Fruit fly (Drosophila melanogaster) whole organism, prepupa: ENCODE measurements around the gene Or22c.

Experiments
- Blimp-1 ChIP-seq: fragments of 200-800 bp; sonication (Bioruptor generic); optimal IDR thresholded peaks from 3 replicates; lab custom pipeline; 2017; ENCODE audit warnings: missing biosample characterization, missing genetic modification characterization, mild to moderate bottlenecking, moderate library complexity, missing genetic modification reagents
- CG10631 ChIP-seq: fragments of 200-800 bp; sonication (Bioruptor generic); optimal IDR thresholded peaks from 2 replicates; lab custom pipeline; 2016; ENCODE audit warnings: missing biosample characterization, missing genetic modification characterization
- CG10669 ChIP-seq: fragments of 200-800 bp; sonication (Bioruptor generic); optimal IDR thresholded peaks from 3 replicates; lab custom pipeline; 2018; ENCODE audit warnings: missing biosample characterization, mild to moderate bottlenecking, missing genetic modification characterization, moderate library complexity
- CG11294 ChIP-seq: fragments of 200-800 bp; sonication (Bioruptor generic); IDR thresholded peaks from 2 replicates; pipeline ENCODE4 v1.3.6; 2022; ENCODE audit warnings: missing biosample characterization, missing genetic modification characterization
- CG11762 ChIP-seq: fragments of 200-800 bp; sonication (Bioruptor generic); optimal IDR thresholded peaks from 3 replicates; lab custom pipeline; 2016; ENCODE audit warnings: missing biosample characterization, missing genetic modification characterization; ENCODE audit not compliant: insufficient read depth
- CG11902 ChIP-seq: fragments of 200-800 bp; sonication (Bioruptor generic); optimal IDR thresholded peaks from 3 replicates; lab custom pipeline; 2016; ENCODE audit warnings: missing biosample characterization, missing genetic modification characterization
- CG15336 ChIP-seq: fragments of 200-800 bp; sonication (Bioruptor generic); IDR thresholded peaks from 2 replicates; pipeline ENCODE4 v1.3.6; 2022; ENCODE audit warnings: missing biosample characterization, missing genetic modification characterization
- CG16779 ChIP-seq: fragments of 200-800 bp; sonication (Bioruptor generic); optimal IDR thresholded peaks from 3 replicates; lab custom pipeline; 2017; ENCODE audit warnings: missing biosample characterization, mild to moderate bottlenecking, missing genetic modification characterization
- CG3032 ChIP-seq: fragments of 200-800 bp; optimal IDR thresholded peaks from 2 replicates; lab custom pipeline; 2019; ENCODE audit warnings: missing biosample characterization, mild to moderate bottlenecking, missing genetic modification characterization, moderate library complexity
- CG6854 ChIP-seq: fragments of 200-800 bp; sonication (Bioruptor generic); optimal IDR thresholded peaks from 2 replicates; lab custom pipeline; 2017; ENCODE audit warnings: missing biosample characterization, mild to moderate bottlenecking, missing genetic modification characterization
- CG7368 ChIP-seq: fragments of 200-800 bp; sonication (Bioruptor generic); optimal IDR thresholded peaks from 3 replicates; lab custom pipeline; 2016; ENCODE audit warnings: missing biosample characterization, missing genetic modification characterization
- CG8119 ChIP-seq: fragments of 200-800 bp; sonication (Bioruptor generic); IDR thresholded peaks from 3 replicates; pipeline ENCODE4 v1.3.6; 2022; ENCODE audit warnings: missing biosample characterization, missing genetic modification characterization
- CG8319 ChIP-seq: fragments of 200-800 bp; sonication (Bioruptor generic); optimal IDR thresholded peaks from 3 replicates; lab custom pipeline; 2016; ENCODE audit warnings: missing biosample characterization, missing genetic modification characterization
- Eip75B ChIP-seq: fragments of 200-800 bp; sonication (Bioruptor generic); optimal IDR thresholded peaks from 3 replicates; lab custom pipeline; 2016; ENCODE audit warnings: missing biosample characterization, missing genetic modification characterization
- Eip78C ChIP-seq: fragments of 200-800 bp; sonication (Bioruptor generic); peaks from one replicate; lab custom pipeline; 2016; ENCODE audit warnings: missing biosample characterization, missing genetic modification characterization
- Eip93F ChIP-seq: fragments of 200-800 bp; sonication (Bioruptor generic); optimal IDR thresholded peaks from 2 replicates; lab custom pipeline; 2016; ENCODE audit warnings: missing biosample characterization, mild to moderate bottlenecking, missing genetic modification characterization
- Ets21C ChIP-seq: fragments of 200-800 bp; sonication (Bioruptor generic); optimal IDR thresholded peaks from 3 replicates; lab custom pipeline; 2016; ENCODE audit warnings: missing biosample characterization, missing genetic modification characterization
- Ets96B ChIP-seq: fragments of 200-800 bp; optimal IDR thresholded peaks from 2 replicates; lab custom pipeline; 2019; ENCODE audit warnings: missing biosample characterization, mild to moderate bottlenecking, missing genetic modification characterization, moderate library complexity
- Hr39 ChIP-seq: fragments of 200-800 bp; sonication (Bioruptor generic); optimal IDR thresholded peaks from 2 replicates; lab custom pipeline; 2016; ENCODE audit warnings: missing biosample characterization, missing genetic modification characterization
- Hr4 ChIP-seq: fragments of 200-800 bp; sonication (Bioruptor generic); optimal IDR thresholded peaks from 3 replicates; lab custom pipeline; 2016; ENCODE audit warnings: missing biosample characterization, missing genetic modification characterization
- Lpt ChIP-seq: fragments of 200-800 bp; sonication (Bioruptor generic); optimal IDR thresholded peaks from 3 replicates; lab custom pipeline; 2016; ENCODE audit warnings: missing biosample characterization, missing genetic modification characterization
- Met ChIP-seq: fragments of 200-800 bp; sonication (Bioruptor generic); optimal IDR thresholded peaks from 3 replicates; lab custom pipeline; 2016; ENCODE audit warnings: missing biosample characterization, missing genetic modification characterization
- Sox102F ChIP-seq: fragments of 200-800 bp; sonication (Bioruptor generic); optimal IDR thresholded peaks from 2 replicates; lab custom pipeline; 2016; ENCODE audit warnings: missing biosample characterization, mild to moderate bottlenecking, missing genetic modification characterization
- achi ChIP-seq: fragments of 200-800 bp; sonication (Bioruptor generic); optimal IDR thresholded peaks from 3 replicates; lab custom pipeline; 2016; ENCODE audit warnings: missing biosample characterization, missing genetic modification characterization
- dac ChIP-seq: fragments of 200-800 bp; sonication (Bioruptor generic); optimal IDR thresholded peaks from 2 replicates; lab custom pipeline; 2017; ENCODE audit warnings: missing biosample characterization, mild to moderate bottlenecking, missing genetic modification characterization
- dsx ChIP-seq: fragments of 200-800 bp; optimal IDR thresholded peaks from 3 replicates; lab custom pipeline; 2019; ENCODE audit warnings: missing biosample characterization, mild to moderate bottlenecking, missing genetic modification characterization, moderate library complexity; ENCODE audit not compliant: poor library complexity, severe bottlenecking
- esn ChIP-seq: fragments of 200-800 bp; sonication (Bioruptor generic); optimal IDR thresholded peaks from 2 replicates; lab custom pipeline; 2016; ENCODE audit warnings: missing biosample characterization, mild to moderate bottlenecking, missing genetic modification characterization, moderate library complexity
- fkh ChIP-seq: fragments of 200-800 bp; sonication (Bioruptor generic); optimal IDR thresholded peaks from 3 replicates; lab custom pipeline; 2017; ENCODE audit warnings: missing biosample characterization, mild to moderate bottlenecking, missing genetic modification characterization, moderate library complexity
- lz ChIP-seq: fragments of 200-800 bp; sonication (Bioruptor generic); optimal IDR thresholded peaks from 3 replicates; lab custom pipeline; 2016; ENCODE audit warnings: missing biosample characterization, missing genetic modification characterization
- pdm3 ChIP-seq: fragments of 200-800 bp; sonication (Bioruptor generic); optimal IDR thresholded peaks from 3 replicates; lab custom pipeline; 2016; ENCODE audit warnings: missing biosample characterization, missing genetic modification characterization
- spab ChIP-seq: fragments of 200-800 bp; sonication (Bioruptor generic); optimal IDR thresholded peaks from 2 replicates; lab custom pipeline; 2017; ENCODE audit warnings: missing biosample characterization, mild to moderate bottlenecking, missing genetic modification characterization, missing genetic modification reagents
- ss ChIP-seq, 2 experiments: fragments of 200-800 bp; sonication (Bioruptor generic); optimal IDR thresholded peaks; 2 replicates in 1 of 2; 3 replicates in 1 of 2; lab custom pipeline; 2017 to 2018; ENCODE audit warnings: mild to moderate bottlenecking in 2 of 2, missing biosample characterization in 2 of 2, missing genetic modification characterization in 2 of 2, moderate library complexity in 1 of 2
- svp ChIP-seq: fragments of 200-800 bp; sonication (Bioruptor generic); peaks from one replicate; lab custom pipeline; 2016; ENCODE audit warnings: missing biosample characterization, missing genetic modification characterization
- topi ChIP-seq: fragments of 200-800 bp; sonication (Bioruptor generic); optimal IDR thresholded peaks from 3 replicates; lab custom pipeline; 2016; ENCODE audit warnings: missing biosample characterization, missing genetic modification characterization

Gene Or22c

DNA sequence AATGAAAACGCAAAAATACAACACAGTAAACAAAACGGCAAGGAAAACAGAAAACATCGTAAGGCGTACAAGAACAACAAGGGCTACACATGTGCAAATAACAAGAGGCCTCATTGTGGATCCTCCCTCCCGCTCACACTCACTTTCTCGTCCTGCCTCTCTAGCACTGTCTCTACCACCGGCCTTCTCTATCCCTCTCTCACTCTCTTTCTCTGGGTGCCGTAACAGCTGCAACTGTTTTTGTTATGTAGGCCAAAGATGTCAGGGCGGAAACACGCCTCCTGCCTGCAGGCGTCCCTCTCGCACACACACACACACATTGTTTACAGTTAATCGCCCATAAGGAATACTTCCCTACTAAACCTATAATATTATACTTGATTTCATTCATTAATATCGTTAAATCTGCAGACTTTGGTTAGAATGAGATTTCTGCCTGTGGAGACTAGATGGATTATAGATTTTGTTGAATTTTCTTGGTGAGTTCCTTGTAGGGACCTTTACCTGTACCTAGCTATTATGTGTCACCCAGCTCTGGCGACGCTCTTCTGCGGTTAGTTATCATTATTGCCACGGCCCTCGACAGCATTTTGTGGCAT is 40.5 kb upstream of the Or22c start (continued):
- no peak for TF ChIP-seq pdm3
- TF ChIP-seq CG10631: peak; percentile 3
- TF ChIP-seq esn: no peak
- no peak for TF ChIP-seq Sox102F (GFP tag; lab: Kevin White, UChicago)
- no peak for TF ChIP-seq topi (GFP tag; lab: Kevin White, UChicago)
- TF ChIP-seq CG15336 (GFP tag; lab: Robert Waterston, UW): no peak
- no peak for TF ChIP-seq Eip75B (GFP tag; lab: Kevin White, UChicago)
- no peak for TF ChIP-seq CG3032 (tag; lab: Kevin White, UChicago)
- no peak for TF ChIP-seq Met (GFP tag; lab: Kevin White, UChicago)
- TF ChIP-seq svp (GFP tag; lab: Kevin White, UChicago): no peak
- TF ChIP-seq, all 60 proteins: peak for 8

DNA sequence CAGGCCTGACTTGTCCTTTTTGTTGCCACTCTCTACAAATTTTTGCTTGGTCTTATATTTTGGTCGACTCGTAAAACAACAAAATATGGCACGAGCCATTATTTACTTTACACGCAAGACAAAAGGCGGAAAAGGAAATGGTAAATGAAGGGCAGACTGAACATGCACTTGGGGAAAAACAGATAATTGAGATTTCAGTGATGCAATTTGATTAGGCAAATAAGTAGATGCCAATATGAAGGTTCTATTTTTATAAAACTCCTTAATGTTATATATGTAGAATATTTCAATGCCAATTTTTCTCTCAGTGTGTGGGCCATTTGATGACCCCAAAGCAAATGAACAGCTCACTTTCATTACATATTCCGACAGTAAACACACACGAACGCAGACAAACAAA is 39.2 kb upstream of the Or22c start:
- TF ChIP-seq Eip78C (peak; percentile 51), CG3032 (tag; lab: Kevin White, UChicago) (no peak), fkh (peak; percentile 14), dsx (GFP tag; lab: Kevin White, UChicago) (no peak), CG10669 (no peak), CG6854 (GFP tag; lab: Kevin White, UChicago) (no peak), CG7368 (no peak), Ets21C (GFP tag; lab: Kevin White, UChicago) (no peak), Hr39 (GFP tag; lab: Kevin White, UChicago) (no peak), Hr4 (no peak)

DNA sequence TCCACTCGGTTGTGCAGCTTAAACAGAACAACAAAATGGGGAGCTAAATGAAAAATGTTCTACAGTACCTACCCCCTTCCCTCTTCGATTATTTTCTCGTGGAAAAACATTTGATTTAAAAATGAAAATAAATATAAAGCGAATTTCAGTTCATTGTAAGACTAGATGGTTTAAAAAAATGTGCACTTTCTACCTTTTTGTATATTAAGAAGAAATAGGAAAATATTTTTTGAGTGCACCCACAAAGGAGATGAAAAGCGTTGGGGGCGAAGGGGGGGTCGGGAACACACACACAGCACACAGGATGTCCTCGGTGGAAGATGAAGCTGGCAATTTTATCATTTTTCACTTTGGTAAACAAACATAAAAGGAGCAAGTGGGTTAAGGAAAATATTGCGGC is 31.6 kb upstream of the Or22c start:
- no peak for TF ChIP-seq lz (GFP tag; lab: Kevin White, UChicago)
- no peak for TF ChIP-seq fkh
- TF ChIP-seq Hr39 (GFP tag; lab: Kevin White, UChicago): no peak
- peak; percentile 51 for TF ChIP-seq svp (GFP tag; lab: Kevin White, UChicago)
- TF ChIP-seq Eip78C: peak; percentile 60

DNA sequence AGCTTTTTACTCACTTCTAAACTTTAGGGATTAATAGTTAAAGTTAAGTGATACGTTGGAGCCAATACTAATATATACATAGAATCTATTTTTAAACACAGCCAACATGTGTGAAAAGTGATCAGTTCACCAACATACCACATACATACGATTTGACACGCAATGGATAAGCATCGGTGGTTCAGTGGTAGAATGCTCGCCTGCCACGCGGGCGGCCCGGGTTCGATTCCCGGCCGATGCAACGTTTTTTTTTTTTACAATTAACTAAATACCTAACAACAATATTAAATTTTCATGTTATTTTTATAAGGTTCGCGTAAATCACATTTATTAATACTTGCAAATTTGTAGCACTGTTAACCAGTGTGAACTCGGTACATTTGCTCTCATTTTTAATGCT is 22.9 kb upstream of the Or22c start:
- peak; percentile 34 for TF ChIP-seq svp (GFP tag; lab: Kevin White, UChicago)
- no peak for TF ChIP-seq spab
- TF ChIP-seq, all 60 proteins: peak for 1

DNA sequence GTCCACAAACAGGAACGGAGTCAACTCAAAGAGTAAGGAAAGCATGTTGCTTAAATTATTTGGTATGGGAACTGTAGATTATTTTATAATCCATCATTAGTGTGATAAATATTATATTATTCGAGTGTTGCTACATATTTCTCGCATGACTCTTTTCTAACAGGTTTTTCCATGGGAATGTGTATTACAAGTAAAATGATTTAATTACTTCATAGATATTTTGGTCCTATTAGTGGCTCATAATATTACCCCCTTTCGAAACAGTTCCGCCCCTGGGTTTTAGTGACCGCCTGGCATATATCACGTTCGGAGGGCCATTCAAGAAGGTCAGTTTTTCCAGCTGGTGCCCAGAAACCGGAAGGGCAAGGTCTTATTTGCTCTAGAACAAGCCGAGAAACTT is 22.3 kb upstream of the Or22c start:
- TF ChIP-seq topi (GFP tag; lab: Kevin White, UChicago): peak; percentile 13
- TF ChIP-seq CG11902 (GFP tag; lab: Kevin White, UChicago): peak; percentile 8
- no peak for TF ChIP-seq ss (GFP tag; optimal IDR thresholded peaks at IDR 0.05; lab: Kevin White, UChicago)
- TF ChIP-seq Eip78C: peak; percentile 70
- no peak for TF ChIP-seq CG8319 (GFP tag; lab: Kevin White, UChicago)
- TF ChIP-seq Hr4: no peak
- no peak for TF ChIP-seq Lpt
- no peak for TF ChIP-seq dac (GFP tag; lab: Kevin White, UChicago)
- TF ChIP-seq lz (GFP tag; lab: Kevin White, UChicago): no peak
- peak; percentile 8 for TF ChIP-seq achi (GFP tag; lab: Kevin White, UChicago)
- TF ChIP-seq pdm3: peak; percentile 0
- TF ChIP-seq, all 60 proteins: peak for 5

DNA sequence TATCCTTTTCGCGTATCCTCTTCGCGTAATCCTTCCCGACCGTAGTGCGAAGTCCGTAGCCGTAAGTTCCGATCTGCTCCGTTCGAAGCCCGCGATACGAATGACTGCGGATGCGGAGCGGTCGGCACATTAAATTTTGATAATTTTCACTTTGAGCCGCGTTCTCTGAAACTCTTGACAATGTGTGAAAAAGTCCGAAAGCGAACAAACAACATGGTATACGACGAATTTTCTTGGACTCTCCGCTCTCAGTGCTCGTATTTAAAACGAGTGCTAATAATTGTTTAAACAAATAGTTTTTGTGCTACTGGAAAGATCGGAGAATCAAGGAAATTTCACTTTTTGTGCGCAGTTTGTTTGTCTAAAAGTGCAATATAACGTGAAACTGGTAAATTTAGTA is 18.4 kb upstream of the Or22c start, which contains the start of gene CG42296:
TSS of gene CG42296 (minus strand) at position 101 of the 400 bp plus-strand sequence.
- peak; percentile 25 for TF ChIP-seq fkh
- no peak for TF ChIP-seq esn
- TF ChIP-seq, all 60 proteins: peak for 1

DNA sequence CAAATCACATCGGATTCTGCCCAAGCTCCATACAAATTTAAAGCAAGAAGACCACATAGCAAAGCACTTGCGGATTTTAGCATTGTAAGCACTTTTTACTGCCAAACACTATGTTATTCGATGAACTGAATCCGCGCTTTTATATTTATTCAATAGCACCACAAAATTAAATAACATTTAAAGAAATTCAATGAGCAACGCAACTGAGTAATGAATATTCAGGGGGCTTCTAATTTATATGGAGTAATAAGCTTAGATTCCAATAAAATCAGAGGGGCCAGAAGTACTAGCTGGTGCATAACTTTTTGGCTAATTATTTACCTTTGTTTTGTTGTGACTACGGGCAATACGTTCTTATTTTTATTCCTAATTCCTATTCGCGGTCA is 17.2 kb upstream of the Or22c start, which contains the start of gene lectin-22C:
TSS of gene lectin-22C (minus strand) at position 101 of the 386 bp plus-strand sequence.
- no peak for TF ChIP-seq pdm3
- no peak for TF ChIP-seq CG7368
- TF ChIP-seq CG8119 (GFP tag; lab: Robert Waterston, UW): no peak
- TF ChIP-seq esn: no peak
- TF ChIP-seq Eip93F: no peak
- TF ChIP-seq Hr4: no peak
- TF ChIP-seq CG16779: no peak
- no peak for TF ChIP-seq Ets96B (tag; lab: Kevin White, UChicago)
- no peak for TF ChIP-seq CG11294 (GFP tag; lab: Robert Waterston, UW)
- no peak for TF ChIP-seq Blimp-1
- TF ChIP-seq CG11762 (GFP tag; lab: Kevin White, UChicago): no peak
- TF ChIP-seq CG3032 (tag; lab: Kevin White, UChicago): no peak
- TF ChIP-seq, all 60 proteins: peak for 0
